Fruit fly (Drosophila melanogaster) whole organism, larva: ENCODE measurements around the gene CG4822.

Experiments used
- noc ChIP-seq: fragments of 200-800 bp; sonication (Bioruptor generic); optimal IDR thresholded peaks from 3 replicates; lab custom pipeline; 2019; ENCODE audit warnings: missing biosample characterization, mild to moderate bottlenecking, missing genetic modification characterization, moderate library complexity

Gene CG4822

dm6 chr2L:125364-126252 is 4.1 kb upstream of the CG4822 start:
- TF ChIP-seq noc (tag; lab: Kevin White, UChicago): peak; percentile 36

- no peak for TF ChIP-seq noc (tag; lab: Kevin White, UChicago)
Measured at dm6 chr2L:123007-123327, 1.4 kb upstream of the CG4822 start.

dm6 chr2L:122167-123006 is 833 bp upstream of the CG4822 start:
- TF ChIP-seq noc (tag; lab: Kevin White, UChicago): no peak

- peak; percentile 27 for TF ChIP-seq noc (tag; lab: Kevin White, UChicago)
Measured at dm6 chr2L:120492-121455, 780 bp downstream of the CG4822 start.

- no peak for TF ChIP-seq noc (tag; lab: Kevin White, UChicago)
Measured at dm6 chr2L:117750-118149, 3.8 kb downstream of the CG4822 start.

- TF ChIP-seq noc (tag; lab: Kevin White, UChicago): no peak
Measured at dm6 chr2L:116388-116787, 5.2 kb downstream of the CG4822 start, which contains the start of gene CG13694. CG13694 (minus strand) TSS chr2L:116488.

- no peak for TF ChIP-seq noc (tag; lab: Kevin White, UChicago)
Measured at dm6 chr2L:114429-114828, 7.1 kb downstream of the CG4822 start, which contains the start of gene ND-15. ND-15 (plus strand) TSS chr2L:114726.

dm6 chr2L:110046-110445 is 11.5 kb downstream of the CG4822 start:
- no peak for TF ChIP-seq noc (tag; lab: Kevin White, UChicago)

- TF ChIP-seq noc (tag; lab: Kevin White, UChicago): peak; percentile 24
Measured at dm6 chr2L:109098-109799, 12.3 kb downstream of the CG4822 start.

dm6 chr2L:107476-108436 is 13.8 kb downstream of the CG4822 start:
- no peak for TF ChIP-seq noc (tag; lab: Kevin White, UChicago)

- no peak for TF ChIP-seq noc (tag; lab: Kevin White, UChicago)
Measured at dm6 chr2L:107032-107431, 14.5 kb downstream of the CG4822 start.

- TF ChIP-seq noc (tag; lab: Kevin White, UChicago): no peak
Measured at dm6 chr2L:106540-106939, 15.0 kb downstream of the CG4822 start, which contains the start of the genes Nhe1 and Sam-S. Nhe1 (minus strand) TSS chr2L:106732. Sam-S (plus strand) TSS chr2L:106903.

dm6 chr2L:102161-102761 is 19.3 kb downstream of the CG4822 start, which contains the start of gene Creld:
Creld (plus strand) TSS chr2L:102380.
- TF ChIP-seq noc (tag; lab: Kevin White, UChicago): no peak
